Fruit fly (Drosophila melanogaster) whole organism, prepupa: ENCODE data around the gene CG6495.

ENCODE experiments used
- Blimp-1 ChIP-seq: fragments of 200-800 bp; sonication (Bioruptor generic); optimal IDR thresholded peaks from 3 replicates; lab custom pipeline; 2017; ENCODE audit warnings: missing biosample characterization, missing genetic modification characterization, mild to moderate bottlenecking, moderate library complexity, missing genetic modification reagents
- CG10669 ChIP-seq: fragments of 200-800 bp; sonication (Bioruptor generic); optimal IDR thresholded peaks from 3 replicates; lab custom pipeline; 2018; ENCODE audit warnings: missing biosample characterization, mild to moderate bottlenecking, missing genetic modification characterization, moderate library complexity
- CG11762 ChIP-seq: fragments of 200-800 bp; sonication (Bioruptor generic); optimal IDR thresholded peaks from 3 replicates; lab custom pipeline; 2016; ENCODE audit warnings: missing biosample characterization, missing genetic modification characterization; ENCODE audit not compliant: insufficient read depth
- CG11902 ChIP-seq: fragments of 200-800 bp; sonication (Bioruptor generic); optimal IDR thresholded peaks from 3 replicates; lab custom pipeline; 2016; ENCODE audit warnings: missing biosample characterization, missing genetic modification characterization
- CG1621 ChIP-seq: fragments of 200-800 bp; sonication (Bioruptor generic); optimal IDR thresholded peaks from 3 replicates; lab custom pipeline; 2018; ENCODE audit warnings: missing biosample characterization, mild to moderate bottlenecking, missing genetic modification characterization
- CG16779 ChIP-seq: fragments of 200-800 bp; sonication (Bioruptor generic); optimal IDR thresholded peaks from 3 replicates; lab custom pipeline; 2017; ENCODE audit warnings: missing biosample characterization, mild to moderate bottlenecking, missing genetic modification characterization
- CG32006 ChIP-seq: fragments of 200-800 bp; sonication (Bioruptor generic); optimal IDR thresholded peaks from 3 replicates; lab custom pipeline; 2017; ENCODE audit warnings: missing biosample characterization, mild to moderate bottlenecking, missing genetic modification characterization
- CG34406 ChIP-seq: fragments of 200-800 bp; sonication (Bioruptor generic); optimal IDR thresholded peaks from 3 replicates; lab custom pipeline; 2016; ENCODE audit warnings: missing biosample characterization, missing genetic modification characterization
- CG3919 ChIP-seq: fragments of 200-800 bp; sonication (Bioruptor generic); optimal IDR thresholded peaks from 3 replicates; lab custom pipeline; 2016; ENCODE audit warnings: missing biosample characterization, missing genetic modification characterization
- CG4318 ChIP-seq: fragments of 200-800 bp; sonication (Bioruptor generic); optimal IDR thresholded peaks from 3 replicates; lab custom pipeline; 2017; ENCODE audit warnings: missing biosample characterization, mild to moderate bottlenecking, missing genetic modification characterization
- CG6163 ChIP-seq: fragments of 200-800 bp; sonication (Bioruptor generic); IDR thresholded peaks from 3 replicates; pipeline ENCODE4 v1.3.6; 2022; ENCODE audit warnings: missing biosample characterization, missing genetic modification characterization
- CG6276 ChIP-seq: fragments of 200-800 bp; sonication (Bioruptor generic); optimal IDR thresholded peaks from 2 replicates; lab custom pipeline; 2017; ENCODE audit warnings: missing biosample characterization, mild to moderate bottlenecking, missing genetic modification characterization
- CG6792 ChIP-seq: fragments of 200-800 bp; sonication (Bioruptor generic); optimal IDR thresholded peaks from 3 replicates; lab custom pipeline; 2016; ENCODE audit warnings: missing biosample characterization, missing genetic modification characterization
- CG6808 ChIP-seq: fragments of 200-800 bp; sonication (Bioruptor generic); optimal IDR thresholded peaks from 3 replicates; lab custom pipeline; 2017; ENCODE audit warnings: missing biosample characterization, missing genetic modification characterization, mild to moderate bottlenecking, moderate library complexity, missing genetic modification reagents
- CG6854 ChIP-seq: fragments of 200-800 bp; sonication (Bioruptor generic); optimal IDR thresholded peaks from 2 replicates; lab custom pipeline; 2017; ENCODE audit warnings: missing biosample characterization, mild to moderate bottlenecking, missing genetic modification characterization
- CG8319 ChIP-seq: fragments of 200-800 bp; sonication (Bioruptor generic); optimal IDR thresholded peaks from 3 replicates; lab custom pipeline; 2016; ENCODE audit warnings: missing biosample characterization, missing genetic modification characterization
- CG8632 ChIP-seq: fragments of 200-800 bp; sonication (Bioruptor generic); optimal IDR thresholded peaks from 3 replicates; lab custom pipeline; 2016; ENCODE audit warnings: missing biosample characterization, missing genetic modification characterization
- Eip78C ChIP-seq: fragments of 200-800 bp; sonication (Bioruptor generic); peaks from one replicate; lab custom pipeline; 2016; ENCODE audit warnings: missing biosample characterization, missing genetic modification characterization
- Eip93F ChIP-seq: fragments of 200-800 bp; sonication (Bioruptor generic); optimal IDR thresholded peaks from 2 replicates; lab custom pipeline; 2016; ENCODE audit warnings: missing biosample characterization, mild to moderate bottlenecking, missing genetic modification characterization
- Ets96B ChIP-seq: fragments of 200-800 bp; optimal IDR thresholded peaks from 2 replicates; lab custom pipeline; 2019; ENCODE audit warnings: missing biosample characterization, mild to moderate bottlenecking, missing genetic modification characterization, moderate library complexity
- Gug ChIP-seq: fragments of 200-800 bp; sonication (Bioruptor generic); IDR thresholded peaks from 2 replicates; pipeline ENCODE4 v1.3.6; 2022; ENCODE audit warnings: missing biosample characterization, missing genetic modification characterization
- Hr38 ChIP-seq: sonication (Bioruptor generic); optimal IDR thresholded peaks from 2 replicates; lab custom pipeline; 2016; ENCODE audit warnings: missing biosample characterization, missing genetic modification characterization
- Hr39 ChIP-seq: fragments of 200-800 bp; sonication (Bioruptor generic); optimal IDR thresholded peaks from 2 replicates; lab custom pipeline; 2016; ENCODE audit warnings: missing biosample characterization, missing genetic modification characterization
- Hr4 ChIP-seq: fragments of 200-800 bp; sonication (Bioruptor generic); optimal IDR thresholded peaks from 3 replicates; lab custom pipeline; 2016; ENCODE audit warnings: missing biosample characterization, missing genetic modification characterization
- Lpt ChIP-seq: fragments of 200-800 bp; sonication (Bioruptor generic); optimal IDR thresholded peaks from 3 replicates; lab custom pipeline; 2016; ENCODE audit warnings: missing biosample characterization, missing genetic modification characterization
- Met ChIP-seq: fragments of 200-800 bp; sonication (Bioruptor generic); optimal IDR thresholded peaks from 3 replicates; lab custom pipeline; 2016; ENCODE audit warnings: missing biosample characterization, missing genetic modification characterization
- OdsH ChIP-seq: fragments of 200-800 bp; sonication (Bioruptor generic); optimal IDR thresholded peaks from 3 replicates; lab custom pipeline; 2016; ENCODE audit warnings: missing biosample characterization, missing genetic modification characterization
- Sox102F ChIP-seq: fragments of 200-800 bp; sonication (Bioruptor generic); optimal IDR thresholded peaks from 2 replicates; lab custom pipeline; 2016; ENCODE audit warnings: missing biosample characterization, mild to moderate bottlenecking, missing genetic modification characterization
- Sox14 ChIP-seq: fragments of 200-800 bp; sonication (Bioruptor generic); optimal IDR thresholded peaks from 3 replicates; lab custom pipeline; 2016; ENCODE audit warnings: missing biosample characterization, missing genetic modification characterization
- Sox15 ChIP-seq: fragments of 200-800 bp; sonication (Bioruptor generic); optimal IDR thresholded peaks from 3 replicates; lab custom pipeline; 2016; ENCODE audit warnings: missing biosample characterization, missing genetic modification characterization
- achi ChIP-seq: fragments of 200-800 bp; sonication (Bioruptor generic); optimal IDR thresholded peaks from 3 replicates; lab custom pipeline; 2016; ENCODE audit warnings: missing biosample characterization, missing genetic modification characterization
- acj6 ChIP-seq: fragments of 200-800 bp; sonication (Bioruptor generic); optimal IDR thresholded peaks from 3 replicates; lab custom pipeline; 2016; ENCODE audit warnings: missing biosample characterization, missing genetic modification characterization
- cyc ChIP-seq: fragments of 200-800 bp; sonication (Bioruptor generic); optimal IDR thresholded peaks from 3 replicates; lab custom pipeline; 2016; ENCODE audit warnings: missing biosample characterization, missing genetic modification characterization
- dsx ChIP-seq: fragments of 200-800 bp; optimal IDR thresholded peaks from 3 replicates; lab custom pipeline; 2019; ENCODE audit warnings: missing biosample characterization, mild to moderate bottlenecking, missing genetic modification characterization, moderate library complexity; ENCODE audit not compliant: poor library complexity, severe bottlenecking
- eg ChIP-seq: fragments of 200-800 bp; sonication (Bioruptor generic); IDR thresholded peaks from 3 replicates; pipeline ENCODE4 v1.3.6; 2022; ENCODE audit warnings: missing biosample characterization, missing genetic modification characterization
- esn ChIP-seq: fragments of 200-800 bp; sonication (Bioruptor generic); optimal IDR thresholded peaks from 2 replicates; lab custom pipeline; 2016; ENCODE audit warnings: missing biosample characterization, mild to moderate bottlenecking, missing genetic modification characterization, moderate library complexity
- fd85E ChIP-seq: fragments of 200-800 bp; sonication (Bioruptor generic); optimal IDR thresholded peaks from 3 replicates; lab custom pipeline; 2016; ENCODE audit warnings: missing biosample characterization, missing genetic modification characterization
- fkh ChIP-seq: fragments of 200-800 bp; sonication (Bioruptor generic); optimal IDR thresholded peaks from 3 replicates; lab custom pipeline; 2017; ENCODE audit warnings: missing biosample characterization, mild to moderate bottlenecking, missing genetic modification characterization, moderate library complexity
- lz ChIP-seq: fragments of 200-800 bp; sonication (Bioruptor generic); optimal IDR thresholded peaks from 3 replicates; lab custom pipeline; 2016; ENCODE audit warnings: missing biosample characterization, missing genetic modification characterization
- net ChIP-seq: fragments of 200-800 bp; sonication (Bioruptor generic); optimal IDR thresholded peaks from 3 replicates; lab custom pipeline; 2016; ENCODE audit warnings: missing biosample characterization, missing genetic modification characterization
- salr ChIP-seq, 2 experiments: fragments of 200-800 bp; sonication (Bioruptor generic); optimal IDR thresholded peaks; 3 replicates each; lab custom pipeline; 2016 to 2018; ENCODE audit warnings: missing biosample characterization in 2 of 2, missing genetic modification characterization in 2 of 2, mild to moderate bottlenecking in 1 of 2
- ss ChIP-seq, 2 experiments: fragments of 200-800 bp; sonication (Bioruptor generic); optimal IDR thresholded peaks; 2 replicates in 1 of 2; 3 replicates in 1 of 2; lab custom pipeline; 2017 to 2018; ENCODE audit warnings: mild to moderate bottlenecking in 2 of 2, missing biosample characterization in 2 of 2, missing genetic modification characterization in 2 of 2, moderate library complexity in 1 of 2
- svp ChIP-seq: fragments of 200-800 bp; sonication (Bioruptor generic); peaks from one replicate; lab custom pipeline; 2016; ENCODE audit warnings: missing biosample characterization, missing genetic modification characterization
- topi ChIP-seq: fragments of 200-800 bp; sonication (Bioruptor generic); optimal IDR thresholded peaks from 3 replicates; lab custom pipeline; 2016; ENCODE audit warnings: missing biosample characterization, missing genetic modification characterization

CG6495 gene

DNA sequence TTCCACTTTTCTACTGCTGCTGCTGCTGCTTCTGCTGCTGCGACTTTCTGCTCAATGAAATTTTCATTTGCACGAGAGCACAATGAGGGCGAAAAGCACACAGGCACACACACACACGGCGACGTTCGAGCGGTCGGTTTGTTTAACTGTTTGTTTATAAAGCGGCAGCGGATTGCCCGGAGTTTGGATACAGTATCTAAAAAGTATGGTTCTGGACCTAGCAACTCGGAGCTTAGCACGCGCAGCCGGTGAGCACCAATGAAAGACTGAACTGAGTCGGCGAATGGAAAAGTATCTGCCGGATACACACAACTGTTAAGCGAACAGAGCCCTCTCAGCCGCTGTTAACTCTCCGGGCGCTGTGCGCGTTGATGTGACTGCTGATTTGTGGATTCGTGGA lies 4.9 kb upstream of the CG6495 start, which contains the start of gene CG17124 (continued):
- TF ChIP-seq achi (GFP tag; lab: Kevin White, UChicago): peak; percentile 27
- no peak for TF ChIP-seq Met (GFP tag; lab: Kevin White, UChicago)
- peak; percentile 77 for TF ChIP-seq Eip78C (GFP tag; lab: Kevin White, UChicago)
- TF ChIP-seq esn (GFP tag; lab: Kevin White, UChicago): peak; percentile 37
- TF ChIP-seq Hr4 (GFP tag; lab: Kevin White, UChicago): no peak
- TF ChIP-seq CG1621 (tag; lab: Kevin White, UChicago): peak; percentile 87
- peak; percentile 48 for TF ChIP-seq CG6854 (GFP tag; lab: Kevin White, UChicago)
- peak; percentile 29 for TF ChIP-seq CG6276 (GFP tag; lab: Kevin White, UChicago)

- TF ChIP-seq Sox14 (GFP tag; lab: Kevin White, UChicago) (no peak), dsx (GFP tag; lab: Kevin White, UChicago) (peak; percentile 33), Eip78C (GFP tag; lab: Kevin White, UChicago) (peak; percentile 29)
These were observed 3.8 kb upstream of the CG6495 start for dm6 chr2L:10757038-10757685.

dm6 chr2L:10759624-10760023 lies 1.3 kb upstream of the CG6495 start:
- TF ChIP-seq CG1621 (tag; lab: Kevin White, UChicago) (peak; percentile 32), CG16779 (tag; lab: Kevin White, UChicago) (no peak), Hr39 (peak; percentile 35), Eip93F (GFP tag; lab: Kevin White, UChicago) (no peak), Lpt (GFP tag; lab: Kevin White, UChicago) (no peak), CG6854 (GFP tag; lab: Kevin White, UChicago) (no peak), svp (peak; percentile 69), Met (GFP tag; lab: Kevin White, UChicago) (peak; percentile 33), CG8319 (peak; percentile 29), CG34406 (peak; percentile 50), CG32006 (peak; percentile 57), CG6792 (GFP tag; lab: Kevin White, UChicago) (peak; percentile 52), CG11902 (GFP tag; lab: Kevin White, UChicago) (peak; percentile 3), Hr38 (GFP tag; lab: Kevin White, UChicago) (no peak), CG4318 (GFP tag; lab: Kevin White, UChicago) (no peak), Eip78C (GFP tag; lab: Kevin White, UChicago) (peak; percentile 83), CG8632 (peak; percentile 42), topi (GFP tag; lab: Kevin White, UChicago) (peak; percentile 45), fkh (GFP tag; lab: Kevin White, UChicago) (no peak), acj6 (peak; percentile 61), Sox102F (peak; percentile 41), CG6276 (GFP tag; lab: Kevin White, UChicago) (no peak), CG11762 (no peak), salr (GFP tag; optimal IDR thresholded peaks at IDR 0.05; lab: Kevin White, UChicago) (peak in 1 of 2 experiments; percentile 26), CG6163 (GFP tag; lab: Robert Waterston, UW) (peak; percentile 71), CG3919 (GFP tag; lab: Kevin White, UChicago) (peak; percentile 56), Ets96B (tag; lab: Kevin White, UChicago) (peak; percentile 61), esn (GFP tag; lab: Kevin White, UChicago) (peak; percentile 46), cyc (GFP tag; lab: Kevin White, UChicago) (peak; percentile 51), achi (GFP tag; lab: Kevin White, UChicago) (peak; percentile 45), Hr4 (GFP tag; lab: Kevin White, UChicago) (peak; percentile 26), lz (GFP tag; lab: Kevin White, UChicago) (peak; percentile 49), Gug (GFP tag; lab: Robert Waterston, UW) (no peak), Sox14 (GFP tag; lab: Kevin White, UChicago) (peak; percentile 51), CG6808 (GFP tag; lab: Kevin White, UChicago) (no peak), OdsH (peak; percentile 37), eg (GFP tag; lab: Robert Waterston, UW) (no peak), net (GFP tag; lab: Kevin White, UChicago) (no peak), Blimp-1 (GFP tag; lab: Kevin White, UChicago) (no peak), fd85E (no peak), CG10669 (GFP tag; lab: Kevin White, UChicago) (peak; percentile 63), Sox15 (GFP tag; lab: Kevin White, UChicago) (peak; percentile 20), ss (GFP tag; optimal IDR thresholded peaks at IDR 0.05; lab: Kevin White, UChicago) (peak in 1 of 2 experiments; percentile 33)
